Worm (Caenorhabditis elegans): ENCODE data around the gene nlp-30.

DNA sequence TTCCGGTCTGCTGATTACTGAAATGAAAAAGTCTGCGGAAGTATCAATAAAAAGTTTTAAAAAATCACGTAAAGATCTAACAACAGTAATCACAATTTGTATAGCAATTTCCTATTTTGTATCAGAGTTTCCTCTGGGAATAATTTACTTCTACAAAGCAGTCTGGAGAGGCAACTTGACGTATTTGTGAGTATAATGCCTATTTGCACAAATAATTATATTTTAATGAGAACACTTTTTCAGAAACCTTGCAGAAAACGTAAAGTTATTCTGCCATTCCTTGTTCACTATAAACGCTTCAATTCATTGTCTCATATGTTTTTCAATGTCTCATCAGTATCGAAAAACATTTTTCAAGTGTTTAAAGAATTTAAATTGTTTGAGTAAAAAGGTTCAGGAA, 36.8 kb downstream of the nlp-30 start:
- TF ChIP-seq klf-2 (GFP tag; conservative IDR thresholded peaks at IDR 0.05) (no peak), T22C8.4 (GFP tag; IDR thresholded peaks at IDR 0.05) (no peak), tab-1 (GFP tag; IDR thresholded peaks at IDR 0.05) (no peak), flt-1 (GFP tag; IDR thresholded peaks at IDR 0.05) (no peak), ztf-29 (GFP tag; IDR thresholded peaks at IDR 0.05) (no peak), cog-1 (tag; optimal IDR thresholded peaks at IDR 0.05) (no peak)

Measured in whole organism, midembryonic.